Worm (Caenorhabditis elegans) whole organism, young adult: ENCODE data around the gene C24G6.8.

Experiments used
- D2030.7 ChIP-seq: fragments of 200-800 bp; sonication (Bioruptor generic); IDR thresholded peaks from 2 replicates; pipeline ENCODE4 v1.3.6; 2022; ENCODE audit warnings: missing genetic modification reagents, missing genetic modification characterization, missing compliant biosample characterization
- F22D6.2 ChIP-seq: sonication (generic microtip); optimal IDR thresholded peaks from 2 replicates; lab custom pipeline; 2016; ENCODE audit warnings: mild to moderate bottlenecking, missing genetic modification characterization, missing compliant biosample characterization
- F49E8.2 ChIP-seq: sonication (generic microtip); optimal IDR thresholded peaks from 3 replicates; lab custom pipeline; 2017; ENCODE audit warnings: missing genetic modification characterization, mild to moderate bottlenecking, missing compliant biosample characterization, antibody characterized with exemption, moderate library complexity; ENCODE audit not compliant: insufficient read depth
- T07F8.4 ChIP-seq: sonication (generic microtip); optimal IDR thresholded peaks from 2 replicates; lab custom pipeline; 2016; ENCODE audit warnings: mild to moderate bottlenecking, missing genetic modification characterization, moderate library complexity, missing compliant biosample characterization
- ama-1 ChIP-seq, 3 experiments: fragments of 150-350 bp in 1 of 3; sonication (generic microtip) in 2 of 3; optimal IDR thresholded peaks; 2 replicates each; lab custom pipeline; 2014 to 2018; ENCODE audit warnings: missing biosample characterization in 2 of 3, missing genetic modification characterization in 2 of 3, missing genetic modification reagents in 2 of 3
- aptf-3 ChIP-seq: fragments of 200-800 bp; sonication (Bioruptor generic); IDR thresholded peaks from 2 replicates; pipeline ENCODE4 v1.3.6; 2022; ENCODE audit warnings: missing genetic modification characterization, missing compliant biosample characterization
- hmg-1.2 ChIP-seq: fragments of 200-800 bp; sonication (Bioruptor generic); IDR thresholded peaks from 2 replicates; pipeline ENCODE4 v1.3.6; 2022; ENCODE audit warnings: missing genetic modification reagents, missing genetic modification characterization, missing compliant biosample characterization
- lag-1 ChIP-seq: fragments of 200-800 bp; sonication (Bioruptor generic); IDR thresholded peaks from 2 replicates; pipeline ENCODE4 v1.3.6; 2022; ENCODE audit warnings: missing genetic modification reagents, missing genetic modification characterization, missing compliant biosample characterization
- pha-4 ChIP-seq: fragments of 150-350 bp; sonication (generic microtip); optimal IDR thresholded peaks from 2 replicates; lab custom pipeline; 2014; ENCODE audit warnings: missing biosample characterization, missing genetic modification reagents, missing genetic modification characterization
- somi-1 ChIP-seq: fragments of 200-800 bp; sonication (Bioruptor generic); optimal IDR thresholded peaks from 2 replicates; lab custom pipeline; 2018; ENCODE audit warnings: mild to moderate bottlenecking, missing genetic modification characterization, missing compliant biosample characterization

DNA sequence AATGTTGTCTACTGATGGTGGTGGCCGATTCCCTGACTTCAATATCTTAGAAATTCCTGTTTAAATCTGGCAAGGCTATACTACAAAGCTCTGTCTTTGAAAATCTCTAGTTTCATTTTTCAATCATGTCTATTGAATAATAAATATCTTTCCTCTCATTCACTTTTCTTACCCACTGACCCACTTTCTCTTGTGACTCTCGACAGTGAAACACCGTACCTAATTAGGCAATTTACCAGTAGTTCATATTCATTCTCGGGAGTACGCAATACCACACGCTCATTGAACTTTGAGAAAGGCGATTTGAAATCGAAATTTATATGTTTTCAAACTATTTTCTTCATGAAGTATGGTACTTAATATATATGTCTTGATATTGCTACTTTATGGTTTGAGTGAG is 49.2 kb upstream of the C24G6.8 start, which contains the start of gene CD4.11:
- no peak for TF ChIP-seq D2030.7
- no peak for TF ChIP-seq aptf-3 (GFP tag; lab: Robert Waterston, UW)
- no peak for TF ChIP-seq lag-1 (GFP tag; lab: Robert Waterston, UW)
- no peak for TF ChIP-seq F49E8.2 (tag; lab: Kevin White, UChicago)
- no peak for TF ChIP-seq somi-1
- no peak for TF ChIP-seq F22D6.2 (tag; lab: Kevin White, UChicago)
- no peak for TF ChIP-seq hmg-1.2 (GFP tag; lab: Robert Waterston, UW)
- TF ChIP-seq ama-1 (optimal IDR thresholded peaks at IDR 0.05; lab: Kevin White, UChicago): no peak
- TF ChIP-seq ama-1 (GFP tag; optimal IDR thresholded peaks at IDR 0.05; lab: Kevin White, UChicago): no peak
- TF ChIP-seq pha-4 (tag; lab: Kevin White, UChicago): no peak
- no peak for TF ChIP-seq T07F8.4 (tag; lab: Kevin White, UChicago)
